Worm (Caenorhabditis elegans): ENCODE measurements around the gene gcy-15.

DNA sequence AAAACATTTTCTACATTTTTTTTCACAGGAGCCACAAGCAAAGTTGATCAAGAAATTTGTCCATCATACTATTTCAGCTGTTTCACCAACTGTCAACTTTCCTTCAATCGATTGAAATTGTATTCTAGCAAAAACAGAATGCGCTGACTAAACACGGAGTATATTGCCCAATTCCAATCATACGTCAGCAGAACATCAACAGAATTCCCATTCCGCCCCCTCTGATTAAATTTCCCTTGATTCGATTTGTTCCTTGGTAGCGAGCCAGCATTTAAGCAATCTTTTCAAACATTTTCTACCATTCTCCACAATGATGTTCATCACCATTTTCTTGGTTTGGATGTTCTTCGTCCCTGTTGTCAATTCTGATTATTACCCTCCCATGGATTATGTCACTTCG, 51.0 kb downstream of the gcy-15 start, which contains the start of gene T10D4.15:
- TF ChIP-seq efl-1 (GFP tag; optimal IDR thresholded peaks at IDR 0.05) (no peak), ccch-3 (GFP tag; optimal IDR thresholded peaks at IDR 0.05) (no peak), unc-62 (GFP tag; optimal IDR thresholded peaks at IDR 0.05) (no peak), egrh-3 (GFP tag; IDR thresholded peaks at IDR 0.05) (no peak), lin-40 (tag; optimal IDR thresholded peaks at IDR 0.05) (no peak), Y95B8A.8 (GFP tag; IDR thresholded peaks at IDR 0.05) (no peak), attf-6 (GFP tag; IDR thresholded peaks at IDR 0.05) (no peak)
